Fruit fly (Drosophila melanogaster) whole organism, embryonic: ENCODE data around the gene Acp32CD.
A peak's percentile ranks its signal among the peaks of the same experiment; 100 is the strongest.

Experiments used
- B-H1 ChIP-seq: fragments of 200-800 bp; sonication (Bioruptor generic); IDR thresholded peaks from 3 replicates; pipeline ENCODE4 v1.3.6; 2022; ENCODE audit warnings: missing biosample characterization, missing genetic modification characterization
- B-H2 ChIP-seq: fragments of 200-800 bp; sonication (Bioruptor generic); optimal IDR thresholded peaks from 2 replicates; lab custom pipeline; 2018; ENCODE audit warnings: missing biosample characterization, mild to moderate bottlenecking, missing genetic modification characterization
- BEAF-32 ChIP-seq: fragments of 200-800 bp; sonication (Bioruptor generic); optimal IDR thresholded peaks from 3 replicates; lab custom pipeline; 2017; ENCODE audit warnings: missing biosample characterization, missing genetic modification characterization, mild to moderate bottlenecking, moderate library complexity, missing genetic modification reagents
- CG10462 ChIP-seq: fragments of 200-800 bp; sonication (Bioruptor generic); optimal IDR thresholded peaks from 2 replicates; lab custom pipeline; 2016; ENCODE audit warnings: missing biosample characterization, missing genetic modification characterization
- CG11093 ChIP-seq: fragments of 200-800 bp; sonication (Bioruptor generic); IDR thresholded peaks from 3 replicates; pipeline ENCODE4 v1.3.6; 2022; ENCODE audit warnings: missing biosample characterization, missing genetic modification characterization
- CG12071 ChIP-seq: fragments of 200-800 bp; sonication (Bioruptor generic); optimal IDR thresholded peaks from 3 replicates; lab custom pipeline; 2018; ENCODE audit warnings: missing biosample characterization, mild to moderate bottlenecking, missing genetic modification characterization
- CG12299 ChIP-seq: fragments of 200-800 bp; sonication (Bioruptor generic); optimal IDR thresholded peaks from 2 replicates; lab custom pipeline; 2018; ENCODE audit warnings: missing biosample characterization, mild to moderate bottlenecking, missing genetic modification characterization
- CG13296 ChIP-seq: fragments of 200-800 bp; sonication (Bioruptor generic); optimal IDR thresholded peaks from 3 replicates; lab custom pipeline; 2018; ENCODE audit warnings: missing biosample characterization, mild to moderate bottlenecking, missing genetic modification characterization
- CG15011 ChIP-seq: fragments of 200-800 bp; sonication (Bioruptor generic); optimal IDR thresholded peaks from 3 replicates; lab custom pipeline; 2018; ENCODE audit warnings: missing biosample characterization, mild to moderate bottlenecking, missing genetic modification characterization
- CG15514 ChIP-seq: fragments of 200-800 bp; sonication (Bioruptor generic); optimal IDR thresholded peaks from 3 replicates; lab custom pipeline; 2017; ENCODE audit warnings: missing biosample characterization, missing genetic modification characterization, mild to moderate bottlenecking, moderate library complexity, missing genetic modification reagents
- CG1602 ChIP-seq: fragments of 200-800 bp; sonication (Bioruptor generic); optimal IDR thresholded peaks from 3 replicates; lab custom pipeline; 2016; ENCODE audit warnings: missing biosample characterization, missing genetic modification characterization
- CG17361 ChIP-seq: fragments of 200-800 bp; sonication (Bioruptor generic); IDR thresholded peaks from 3 replicates; pipeline ENCODE4 v1.3.6; 2022; ENCODE audit warnings: missing biosample characterization, missing genetic modification characterization
- CG17912 ChIP-seq: fragments of 200-800 bp; sonication (Bioruptor generic); optimal IDR thresholded peaks from 2 replicates; lab custom pipeline; 2018; ENCODE audit warnings: missing biosample characterization, mild to moderate bottlenecking, missing genetic modification characterization
- CG31224 ChIP-seq: fragments of 200-800 bp; sonication (Bioruptor generic); IDR thresholded peaks from 2 replicates; pipeline ENCODE4 v1.3.6; 2022; ENCODE audit warnings: missing biosample characterization, missing genetic modification characterization
- CG33557 ChIP-seq: fragments of 200-800 bp; sonication (Bioruptor generic); optimal IDR thresholded peaks from 2 replicates; lab custom pipeline; 2019; ENCODE audit warnings: missing biosample characterization, mild to moderate bottlenecking, missing genetic modification characterization, moderate library complexity
- CG4282 ChIP-seq: fragments of 200-800 bp; sonication (Bioruptor generic); optimal IDR thresholded peaks from 2 replicates; lab custom pipeline; 2016; ENCODE audit warnings: missing biosample characterization, missing genetic modification characterization
- CG4617 ChIP-seq: fragments of 200-800 bp; sonication (Bioruptor generic); optimal IDR thresholded peaks from 3 replicates; lab custom pipeline; 2016; ENCODE audit warnings: missing biosample characterization, missing genetic modification characterization, borderline replicate concordance
- CG5180 ChIP-seq: fragments of 200-800 bp; sonication (Bioruptor generic); optimal IDR thresholded peaks from 3 replicates; lab custom pipeline; 2017; ENCODE audit warnings: missing biosample characterization, missing genetic modification characterization, mild to moderate bottlenecking, moderate library complexity, missing genetic modification reagents
- CG6765 ChIP-seq: fragments of 200-800 bp; sonication (Bioruptor generic); optimal IDR thresholded peaks from 3 replicates; lab custom pipeline; 2017; ENCODE audit warnings: missing biosample characterization, mild to moderate bottlenecking, missing genetic modification characterization
- CG7987 ChIP-seq: fragments of 200-800 bp; sonication (Bioruptor generic); optimal IDR thresholded peaks from 2 replicates; lab custom pipeline; 2018; ENCODE audit warnings: missing biosample characterization, mild to moderate bottlenecking, missing genetic modification characterization, moderate library complexity
- Dll ChIP-seq: fragments of 200-800 bp; sonication (Bioruptor generic); IDR thresholded peaks from 4 replicates; pipeline ENCODE4 v1.3.6; 2022; ENCODE audit warnings: missing biosample characterization, missing genetic modification characterization; ENCODE audit not compliant: partially characterized antibody
- Doc2 ChIP-seq: fragments of 200-800 bp; sonication (Bioruptor generic); IDR thresholded peaks from 2 replicates; pipeline ENCODE4 v1.3.6; 2022; ENCODE audit warnings: missing biosample characterization, missing genetic modification characterization
- Dref ChIP-seq: fragments of 200-800 bp; sonication (Bioruptor generic); IDR thresholded peaks from 2 replicates; pipeline ENCODE4 v1.3.6; 2022; ENCODE audit warnings: missing biosample characterization, missing genetic modification characterization
- HHEX ChIP-seq: fragments of 200-800 bp; sonication (Bioruptor generic); optimal IDR thresholded peaks from 3 replicates; lab custom pipeline; 2017; ENCODE audit warnings: missing biosample characterization, mild to moderate bottlenecking, missing genetic modification characterization, missing genetic modification reagents
- Nf-YB ChIP-seq: fragments of 200-800 bp; sonication (Bioruptor generic); optimal IDR thresholded peaks from 3 replicates; lab custom pipeline; 2019; ENCODE audit warnings: missing biosample characterization, mild to moderate bottlenecking, missing genetic modification characterization, moderate library complexity
- NfI ChIP-seq: fragments of 200-800 bp; sonication (Bioruptor generic); optimal IDR thresholded peaks from 3 replicates; lab custom pipeline; 2018; ENCODE audit warnings: missing biosample characterization, mild to moderate bottlenecking, missing genetic modification characterization, moderate library complexity
- Scr ChIP-seq: fragments of 200-800 bp; sonication (Bioruptor generic); IDR thresholded peaks from 2 replicates; pipeline ENCODE4 v1.3.6; 2022; ENCODE audit warnings: missing biosample characterization, missing genetic modification characterization; ENCODE audit not compliant: partially characterized antibody
- Sox100B ChIP-seq: fragments of 200-800 bp; sonication (Bioruptor generic); optimal IDR thresholded peaks from 3 replicates; lab custom pipeline; 2018; ENCODE audit warnings: missing biosample characterization, mild to moderate bottlenecking, missing genetic modification characterization
- Taf1 ChIP-seq: fragments of 200-800 bp; sonication (Bioruptor generic); IDR thresholded peaks from 2 replicates; pipeline ENCODE4 v1.3.6; 2022; ENCODE audit warnings: missing biosample characterization, missing genetic modification characterization
- YL-1 ChIP-seq: fragments of 200-800 bp; sonication (Bioruptor generic); optimal IDR thresholded peaks from 3 replicates; lab custom pipeline; 2017; ENCODE audit warnings: missing biosample characterization, mild to moderate bottlenecking, missing genetic modification characterization
- al ChIP-seq: fragments of 200-800 bp; sonication (Bioruptor generic); IDR thresholded peaks from 2 replicates; pipeline ENCODE4 v1.3.6; 2022; ENCODE audit warnings: missing biosample characterization, missing genetic modification characterization
- btn ChIP-seq: fragments of 200-800 bp; sonication (Bioruptor generic); optimal IDR thresholded peaks from 2 replicates; lab custom pipeline; 2016; ENCODE audit warnings: missing biosample characterization, missing genetic modification characterization
- chm ChIP-seq: fragments of 200-800 bp; sonication (Bioruptor generic); IDR thresholded peaks from 2 replicates; pipeline ENCODE4 v1.3.6; 2022; ENCODE audit warnings: missing biosample characterization, missing genetic modification characterization
- croc ChIP-seq: fragments of 200-800 bp; sonication (Bioruptor generic); conservative IDR thresholded peaks from 3 replicates; pipeline ENCODE4 v1.3.6; 2022; ENCODE audit warnings: missing biosample characterization, missing genetic modification characterization
- danr ChIP-seq: fragments of 200-800 bp; sonication (Bioruptor generic); IDR thresholded peaks from 2 replicates; pipeline ENCODE4 v1.3.6; 2022; ENCODE audit warnings: missing biosample characterization, missing genetic modification characterization
- dati ChIP-seq: fragments of 200-800 bp; sonication (Bioruptor generic); IDR thresholded peaks from 2 replicates; pipeline ENCODE4 v1.3.6; 2022; ENCODE audit warnings: missing biosample characterization, missing genetic modification characterization
- dm ChIP-seq: fragments of 200-800 bp; sonication (Bioruptor generic); optimal IDR thresholded peaks from 3 replicates; lab custom pipeline; 2016; ENCODE audit warnings: missing biosample characterization, missing genetic modification characterization
- fd3F ChIP-seq: fragments of 200-800 bp; sonication (Bioruptor generic); optimal IDR thresholded peaks from 2 replicates; lab custom pipeline; 2018; ENCODE audit warnings: missing biosample characterization, mild to moderate bottlenecking, missing genetic modification characterization, moderate library complexity
- gcm ChIP-seq: fragments of 200-800 bp; sonication (Bioruptor generic); optimal IDR thresholded peaks from 2 replicates; lab custom pipeline; 2019; ENCODE audit warnings: missing biosample characterization, mild to moderate bottlenecking, missing genetic modification characterization, moderate library complexity
- gro ChIP-seq: fragments of 200-800 bp; sonication (Bioruptor generic); optimal IDR thresholded peaks from 2 replicates; lab custom pipeline; 2016; ENCODE audit warnings: missing biosample characterization, missing genetic modification characterization
- inv ChIP-seq: fragments of 200-800 bp; sonication (Bioruptor generic); IDR thresholded peaks from 2 replicates; pipeline ENCODE4 v1.3.6; 2022; ENCODE audit warnings: missing biosample characterization, missing genetic modification characterization; ENCODE audit not compliant: partially characterized antibody
- lov ChIP-seq, 2 experiments: fragments of 200-800 bp in 1 of 2; fragments of >200 bp in 1 of 2; sonication (Bioruptor generic) in 1 of 2; IDR thresholded peaks in 1 of 2; optimal IDR thresholded peaks in 1 of 2; 2 replicates in 1 of 2; 3 replicates in 1 of 2; pipeline versions ENCODE4 v1.3.6 to Lab custom; 2017 to 2022; ENCODE audit warnings: missing biosample characterization in 1 of 2, missing genetic modification characterization in 1 of 2
- mirr ChIP-seq: fragments of 200-800 bp; sonication (Bioruptor generic); optimal IDR thresholded peaks from 3 replicates; lab custom pipeline; 2018; ENCODE audit warnings: missing biosample characterization, mild to moderate bottlenecking, missing genetic modification characterization
- phol ChIP-seq: fragments of 200-800 bp; sonication (Bioruptor generic); optimal IDR thresholded peaks from 3 replicates; lab custom pipeline; 2018; ENCODE audit warnings: missing biosample characterization, mild to moderate bottlenecking, missing genetic modification characterization, moderate library complexity
- ro ChIP-seq: fragments of 200-800 bp; sonication (Bioruptor generic); IDR thresholded peaks from 2 replicates; pipeline ENCODE4 v1.3.6; 2022; ENCODE audit warnings: missing biosample characterization, missing genetic modification characterization
- scrt ChIP-seq: fragments of 200-800 bp; sonication (Bioruptor generic); optimal IDR thresholded peaks from 2 replicates; lab custom pipeline; 2018; ENCODE audit warnings: missing biosample characterization, mild to moderate bottlenecking, missing genetic modification characterization, moderate library complexity
- sima ChIP-seq: fragments of 200-800 bp; sonication (Bioruptor generic); optimal IDR thresholded peaks from 2 replicates; lab custom pipeline; 2016; ENCODE audit warnings: missing biosample characterization, missing genetic modification characterization
- slp2 ChIP-seq: fragments of 200-800 bp; sonication (Bioruptor generic); optimal IDR thresholded peaks from 2 replicates; lab custom pipeline; 2016; ENCODE audit warnings: missing biosample characterization, missing genetic modification characterization
- toy ChIP-seq: fragments of 200-800 bp; sonication (Bioruptor generic); IDR thresholded peaks from 2 replicates; pipeline ENCODE4 v1.3.6; 2022; ENCODE audit warnings: missing biosample characterization, missing genetic modification characterization
- wek ChIP-seq: fragments of 200-800 bp; sonication (Bioruptor generic); optimal IDR thresholded peaks from 3 replicates; lab custom pipeline; 2018; ENCODE audit warnings: missing biosample characterization, mild to moderate bottlenecking, missing genetic modification characterization, moderate library complexity

The Acp32CD gene

dm6 chr2L:11010999-11011398 is 4.4 kb upstream of the Acp32CD start, which contains the start of the genes Art8 and dUTPase (continued):
- TF ChIP-seq B-H2 (GFP tag; lab: Kevin White, UChicago): peak; percentile 68
- peak; percentile 62 for TF ChIP-seq Taf1 (GFP tag; lab: Robert Waterston, UW)
- peak; percentile 84 for TF ChIP-seq Dref
- TF ChIP-seq CG4282: no peak
- peak; percentile 29 for TF ChIP-seq slp2 (GFP tag; lab: Kevin White, UChicago)
- no peak for TF ChIP-seq Sox100B (GFP tag; lab: Kevin White, UChicago)
- peak; percentile 75 for TF ChIP-seq Nf-YB (GFP tag; lab: Kevin White, UChicago)
- TF ChIP-seq NfI (GFP tag; lab: Kevin White, UChicago): peak; percentile 56
- TF ChIP-seq CG10462: peak; percentile 45
- TF ChIP-seq fd3F (GFP tag; lab: Kevin White, UChicago): peak; percentile 62
- peak; percentile 51 for TF ChIP-seq CG12299 (tag; lab: Kevin White, UChicago)
- peak; percentile 30 for TF ChIP-seq HHEX
- peak; percentile 43; the same call in 2 of the 3 replicates for TF ChIP-seq croc
- peak; percentile 90 for TF ChIP-seq Scr
- no peak; the same call in 1 of the 2 replicates for TF ChIP-seq danr (GFP tag; lab: Robert Waterston, UW)
- no peak for TF ChIP-seq CG5180 (GFP tag; lab: Kevin White, UChicago)
- TF ChIP-seq CG1602 (GFP tag; lab: Kevin White, UChicago): peak; percentile 74
- peak; percentile 77 for TF ChIP-seq inv (GFP tag; lab: Robert Waterston, UW)
- TF ChIP-seq phol: peak; percentile 80
- TF ChIP-seq CG17361 (GFP tag; lab: Robert Waterston, UW): peak; percentile 80
- peak; percentile 92 for TF ChIP-seq BEAF-32
- no peak for TF ChIP-seq CG7987 (GFP tag; lab: Kevin White, UChicago)
- TF ChIP-seq YL-1: peak; percentile 82
- TF ChIP-seq toy (GFP tag; lab: Robert Waterston, UW): no peak
- peak; percentile 15 for TF ChIP-seq CG33557
- TF ChIP-seq CG15514: peak; percentile 78
- no peak for TF ChIP-seq B-H1
- no peak for TF ChIP-seq wek (GFP tag; lab: Kevin White, UChicago)
- peak; percentile 96 for TF ChIP-seq Dll (GFP tag; lab: Robert Waterston, UW)
- peak; percentile 5 for TF ChIP-seq CG15011 (GFP tag; lab: Kevin White, UChicago)
- no peak for TF ChIP-seq scrt
- TF ChIP-seq CG11093 (GFP tag; lab: Robert Waterston, UW): no peak
- peak; percentile 47; the same call in 1 of the 2 replicates for TF ChIP-seq CG31224
- TF ChIP-seq ro (GFP tag; lab: Robert Waterston, UW): no peak
- TF ChIP-seq al: peak; percentile 45
- TF ChIP-seq gro (GFP tag; lab: Kevin White, UChicago): no peak
- TF ChIP-seq chm (GFP tag; lab: Robert Waterston, UW): no peak
- no peak for TF ChIP-seq Doc2
- no peak for TF ChIP-seq btn (GFP tag; lab: Kevin White, UChicago)
- TF ChIP-seq CG13296 (GFP tag; lab: Kevin White, UChicago): peak; percentile 48
- TF ChIP-seq lov (optimal IDR thresholded peaks at IDR 0.05; lab: Kevin White, UChicago): no peak
- TF ChIP-seq lov (GFP tag; IDR thresholded peaks at IDR 0.05; lab: Robert Waterston, UW): no peak
- no peak for TF ChIP-seq CG17912 (GFP tag; lab: Kevin White, UChicago)
- TF ChIP-seq sima (GFP tag; lab: Kevin White, UChicago): no peak
- TF ChIP-seq CG4617 (GFP tag; lab: Kevin White, UChicago): peak; percentile 80
- no peak for TF ChIP-seq mirr
- peak; percentile 58 for TF ChIP-seq gcm
- no peak for TF ChIP-seq CG12071 (GFP tag; lab: Kevin White, UChicago)
- no peak for TF ChIP-seq CG6765 (GFP tag; lab: Kevin White, UChicago)
- TF ChIP-seq dati (GFP tag; lab: Robert Waterston, UW): no peak
- peak; percentile 63 for TF ChIP-seq dm (GFP tag; lab: Kevin White, UChicago)
